Fruit fly (Drosophila melanogaster): Measurements from ENCODE around the gene CG3108.
A peak's percentile ranks its signal among the peaks of the same experiment; 100 is the strongest.

The CG3108 gene

dm6 chrX:5818428-5818827, 37.0 kb upstream of the CG3108 start, which contains the start of gene CG15765 (continued):
- TF ChIP-seq ap (GFP tag; IDR thresholded peaks at IDR 0.05): no peak
- 0 out of 4 replicates have a peak, but pooled peaks have one; percentile 11 for TF ChIP-seq chinmo (GFP tag; IDR thresholded peaks at IDR 0.05; ENCODE audit: partially characterized antibody)
- TF ChIP-seq Antp (GFP tag; optimal IDR thresholded peaks at IDR 0.05): no peak
- TF ChIP-seq Med (GFP tag): peak; percentile 47
- peak; percentile 9 for TF ChIP-seq scrt (GFP tag; optimal IDR thresholded peaks at IDR 0.05)
- no peak for TF ChIP-seq gce (GFP tag; IDR thresholded peaks at IDR 0.05)
- TF ChIP-seq Trl (optimal IDR thresholded peaks at IDR 0.05): peak in 1 of 2 experiments; percentile 35
- no peak for TF ChIP-seq Trl (GFP tag; optimal IDR thresholded peaks at IDR 0.05)
- TF ChIP-seq disco-r (GFP tag; optimal IDR thresholded peaks at IDR 0.05): no peak

DNA sequence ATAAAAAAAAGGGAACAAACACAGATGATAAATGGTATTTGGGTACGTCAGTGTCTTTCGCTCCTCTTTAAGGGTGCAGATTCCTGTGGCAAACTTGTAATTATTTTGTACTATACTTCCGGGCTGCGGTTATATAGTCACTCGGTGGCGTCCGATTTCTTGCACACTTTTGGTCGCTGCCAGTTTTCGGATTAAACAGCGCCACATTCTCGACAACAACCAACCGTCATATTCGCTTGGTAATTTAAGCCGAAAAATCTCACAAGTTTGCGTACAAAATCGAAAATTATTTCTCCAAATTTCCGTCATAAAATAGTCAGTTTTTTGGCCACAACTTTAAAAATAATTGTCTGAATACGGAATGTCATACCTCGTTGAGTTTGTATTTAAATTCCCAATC, 35.8 kb upstream of the CG3108 start:
- TF ChIP-seq CG3838 (GFP tag; optimal IDR thresholded peaks at IDR 0.05): no peak
- TF ChIP-seq Side (GFP tag; optimal IDR thresholded peaks at IDR 0.05): no peak
- TF ChIP-seq CTCF (GFP tag; optimal IDR thresholded peaks at IDR 0.05): peak; percentile 82
- peak; percentile 21 for TF ChIP-seq pita (GFP tag; optimal IDR thresholded peaks at IDR 0.05)
- TF ChIP-seq slou (GFP tag; optimal IDR thresholded peaks at IDR 0.05): no peak

- TF ChIP-seq zen2 (GFP tag; IDR thresholded peaks at IDR 0.05; ENCODE audit: partially characterized antibody) (0 out of 3 replicates have a peak, but pooled peaks have one; percentile 21), grn (GFP tag; optimal IDR thresholded peaks at IDR 0.05) (no peak), CG9609 (GFP tag; optimal IDR thresholded peaks at IDR 0.05) (no peak), CG14014 (GFP tag; IDR thresholded peaks at IDR 0.05) (no peak), so (GFP tag; IDR thresholded peaks at IDR 0.05) (no peak), CG13624 (GFP tag; optimal IDR thresholded peaks at IDR 0.05) (no peak), crp (GFP tag; optimal IDR thresholded peaks at IDR 0.05) (peak in 1 of 2 experiments; percentile 68), wor (GFP tag; IDR thresholded peaks at IDR 0.05) (no peak), Myb (GFP tag; optimal IDR thresholded peaks at IDR 0.05) (no peak), Blimp-1 (GFP tag; optimal IDR thresholded peaks at IDR 0.05) (no peak), CG10654 (GFP tag; optimal IDR thresholded peaks at IDR 0.05) (no peak)
Measured at dm6 chrX:5815720-5816119, 34.3 kb upstream of the CG3108 start, which contains the start of gene AgmNAT. Gene AgmNAT (minus strand): TSS chrX:5815820.

dm6 chrX:5812877-5813276, 31.5 kb upstream of the CG3108 start, which contains the start of gene CG44329:
Gene CG44329 (minus strand): TSS chrX:5812977.
- TF ChIP-seq CG1602 (GFP tag; optimal IDR thresholded peaks at IDR 0.05) (no peak), sisA (GFP tag; IDR thresholded peaks at IDR 0.05) (no peak), bowl (GFP tag; IDR thresholded peaks at IDR 0.05) (no peak), CG10565 (GFP tag; optimal IDR thresholded peaks at IDR 0.05) (no peak), Nf-YB (GFP tag; optimal IDR thresholded peaks at IDR 0.05) (no peak), CG8089 (GFP tag; optimal IDR thresholded peaks at IDR 0.05) (no peak), Max (GFP tag; optimal IDR thresholded peaks at IDR 0.05) (no peak), CG18011 (GFP tag; optimal IDR thresholded peaks at IDR 0.05) (no peak), Xrp1 (GFP tag; IDR thresholded peaks at IDR 0.05) (no peak), CG5180 (GFP tag; optimal IDR thresholded peaks at IDR 0.05) (no peak), CG2116 (GFP tag; optimal IDR thresholded peaks at IDR 0.05) (no peak), dmrt99B (tag; optimal IDR thresholded peaks at IDR 0.05) (no peak), trem (tag; optimal IDR thresholded peaks at IDR 0.05) (no peak), CG13287 (GFP tag; IDR thresholded peaks at IDR 0.05; ENCODE audit: partially characterized antibody) (no peak), Doc2 (GFP tag; IDR thresholded peaks at IDR 0.05) (no peak), pho (GFP tag; optimal IDR thresholded peaks at IDR 0.05) (no peak), CG3407 (GFP tag; optimal IDR thresholded peaks at IDR 0.05) (no peak), cad (GFP tag; optimal IDR thresholded peaks at IDR 0.05) (no peak)

All from whole organism, embryonic.